Fruit fly (Drosophila melanogaster) whole organism, adult: ENCODE results near the gene Prp18.

ENCODE experiments used
- CG12768 ChIP-seq: fragments of 200-800 bp; sonication (Bioruptor generic); optimal IDR thresholded peaks from 2 replicates; lab custom pipeline; 2017; ENCODE audit warnings: missing biosample characterization, missing genetic modification characterization, mild to moderate bottlenecking, moderate library complexity, missing genetic modification reagents
- CG7045 ChIP-seq: fragments of 200-800 bp; sonication (Bioruptor generic); optimal IDR thresholded peaks from 2 replicates; lab custom pipeline; 2017; ENCODE audit warnings: missing biosample characterization, mild to moderate bottlenecking, missing genetic modification characterization
- Clk ChIP-seq: fragments of 200-800 bp; sonication (Bioruptor generic); optimal IDR thresholded peaks from 2 replicates; lab custom pipeline; 2017; ENCODE audit warnings: missing biosample characterization, missing genetic modification characterization
- Crg-1 ChIP-seq: fragments of 200-800 bp; sonication (Bioruptor generic); optimal IDR thresholded peaks from 2 replicates; lab custom pipeline; 2016; ENCODE audit warnings: missing biosample characterization, missing genetic modification characterization
- Mnt ChIP-seq: fragments of 200-800 bp; sonication (Bioruptor generic); optimal IDR thresholded peaks from 2 replicates; lab custom pipeline; 2016; ENCODE audit warnings: missing biosample characterization, mild to moderate bottlenecking, missing genetic modification characterization
- tj ChIP-seq: fragments of 200-800 bp; sonication (Bioruptor generic); optimal IDR thresholded peaks from 3 replicates; lab custom pipeline; 2017; ENCODE audit warnings: missing biosample characterization, mild to moderate bottlenecking, missing genetic modification characterization, moderate library complexity

dm6 chr3R:19065474-19065873 lies 34.4 kb upstream of the Prp18 start:
- no peak for TF ChIP-seq Mnt
- no peak for TF ChIP-seq tj (GFP tag; lab: Kevin White, UChicago)
- TF ChIP-seq CG12768 (GFP tag; lab: Kevin White, UChicago): no peak
- no peak for TF ChIP-seq Crg-1
- no peak for TF ChIP-seq CG7045 (GFP tag; lab: Kevin White, UChicago)
- TF ChIP-seq Clk (GFP tag; lab: Kevin White, UChicago): no peak
